Worm (Caenorhabditis elegans): Measurements from ENCODE around the gene F57F4.2.

DNA sequence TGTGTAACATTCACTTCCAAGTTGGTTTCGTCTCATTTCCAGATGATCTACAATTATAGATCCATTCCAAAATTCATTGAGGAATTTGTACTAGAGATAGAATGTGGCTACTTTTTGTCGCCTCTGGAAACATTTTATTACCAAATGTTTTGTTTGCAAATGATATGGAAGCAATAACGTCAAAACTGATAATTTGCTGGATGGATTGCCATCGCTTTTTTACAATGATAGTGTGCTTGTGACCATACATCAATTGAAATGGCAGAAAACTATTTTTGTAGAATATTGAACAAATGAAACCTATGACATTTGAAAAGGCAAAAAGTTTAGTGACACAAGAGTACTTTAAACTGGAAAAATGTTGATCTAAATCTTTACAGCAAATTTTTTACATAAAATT lies 24.9 kb upstream of the F57F4.2 start:
- TF ChIP-seq unc-130 (GFP tag; optimal IDR thresholded peaks at IDR 0.05) (no peak), ztf-6 (GFP tag; IDR thresholded peaks at IDR 0.05) (no peak), tbp1 (GFP tag; optimal IDR thresholded peaks at IDR 0.05) (no peak), nfya-1 (tag; optimal IDR thresholded peaks at IDR 0.05; ENCODE audit: borderline replicate concordance, insufficient read depth) (no peak), madf-6 (GFP tag; IDR thresholded peaks at IDR 0.05) (no peak), mcd-1 (GFP tag; IDR thresholded peaks at IDR 0.05) (no peak), efl-1 (GFP tag; optimal IDR thresholded peaks at IDR 0.05) (no peak), pha-4 (tag; optimal IDR thresholded peaks at IDR 0.05) (no peak)
